Worm (Caenorhabditis elegans): ENCODE data around the gene F18E2.15.
A peak's percentile ranks its signal among the peaks of the same experiment; 100 is the strongest.

Gene F18E2.15

DNA sequence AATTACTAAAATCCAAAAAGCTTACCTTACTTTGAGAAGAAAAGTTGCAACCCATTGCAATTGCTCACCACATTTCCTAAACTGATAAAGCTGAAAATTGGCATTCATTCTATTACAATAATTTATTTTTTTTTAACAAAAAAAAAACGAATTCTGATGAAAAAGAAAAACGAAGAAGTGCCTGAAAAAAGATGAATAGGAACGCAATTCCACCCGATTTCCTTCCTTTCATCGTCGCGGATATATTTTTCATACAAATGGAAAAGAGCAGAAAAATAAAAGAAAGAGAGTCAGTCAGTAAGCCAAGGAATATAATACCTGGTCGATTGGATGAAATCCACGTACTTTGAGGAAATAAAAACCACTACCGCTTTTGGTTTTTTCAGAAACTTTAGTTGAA is 6.0 kb downstream of the F18E2.15 start, which contains the start of gene gpa-13:
TSS of gene gpa-13 (minus strand) at position 101 of the 400 bp plus-strand sequence.
- no peak for TF ChIP-seq vab-7 (GFP tag; IDR thresholded peaks at IDR 0.05)

DNA sequence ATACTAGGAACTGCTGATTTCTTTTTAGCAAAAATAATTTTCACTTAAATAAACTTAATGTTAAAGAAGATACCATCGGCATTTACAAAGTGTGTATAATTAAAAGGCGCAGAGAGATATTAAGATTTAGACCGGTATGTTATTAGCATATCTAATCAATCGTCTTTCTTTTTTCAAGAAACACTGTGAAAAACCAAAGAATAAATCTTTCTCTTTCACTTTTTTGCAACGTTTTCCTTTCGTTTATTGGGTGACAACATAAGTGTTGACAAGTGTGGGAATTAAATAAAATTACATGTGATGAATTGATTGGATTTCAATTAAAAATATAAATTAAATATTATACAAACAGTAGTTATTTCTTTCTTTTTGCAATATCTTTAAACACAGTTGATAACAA is 8.4 kb downstream of the F18E2.15 start, which contains the start of gene C15C8.8:
TSS of gene C15C8.8 (minus strand) at position 101 of the 400 bp plus-strand sequence.
- TF ChIP-seq saeg-2 (GFP tag; IDR thresholded peaks at IDR 0.05) (no peak), zip-2 (tag; optimal IDR thresholded peaks at IDR 0.05) (no peak), zfp-2 (tag; optimal IDR thresholded peaks at IDR 0.05) (no peak), ama-1 (optimal IDR thresholded peaks at IDR 0.05) (no peak), fkh-10 (GFP tag; optimal IDR thresholded peaks at IDR 0.05) (no peak), tra-1 (GFP tag; IDR thresholded peaks at IDR 0.05) (no peak), dve-1 (tag; optimal IDR thresholded peaks at IDR 0.05; ENCODE audit: insufficient read depth) (no peak), zfp-3 (GFP tag; conservative IDR thresholded peaks at IDR 0.05) (no peak), dmd-9 (GFP tag; IDR thresholded peaks at IDR 0.05) (no peak), daf-12 (tag; optimal IDR thresholded peaks at IDR 0.05) (no peak), hlh-30 (tag; optimal IDR thresholded peaks at IDR 0.05; ENCODE audit: insufficient read depth) (no peak), ztf-11 (tag; optimal IDR thresholded peaks at IDR 0.05) (no peak), egl-27 (tag; optimal IDR thresholded peaks at IDR 0.05) (no peak), dmd-6 (GFP tag; IDR thresholded peaks at IDR 0.05) (no peak), F37D6.2 (tag; optimal IDR thresholded peaks at IDR 0.05) (no peak), aha-1 (tag) (no peak), nhr-10 (tag; optimal IDR thresholded peaks at IDR 0.05) (no peak), lin-15B (tag; optimal IDR thresholded peaks at IDR 0.05) (no peak)

ce11 chrV:12751495-12752050 is 9.2 kb downstream of the F18E2.15 start, which contains the start of gene C15C8.6:
Gene C15C8.6 (minus strand): TSS chrV:12751545.
- TF ChIP-seq lin-29 (GFP tag; IDR thresholded peaks at IDR 0.05) (no peak), unc-62 (GFP tag; optimal IDR thresholded peaks at IDR 0.05 in 1 of 2) (peak in 1 of 2 experiments; percentile 50), unc-62 (tag; optimal IDR thresholded peaks at IDR 0.05) (no peak)

DNA sequence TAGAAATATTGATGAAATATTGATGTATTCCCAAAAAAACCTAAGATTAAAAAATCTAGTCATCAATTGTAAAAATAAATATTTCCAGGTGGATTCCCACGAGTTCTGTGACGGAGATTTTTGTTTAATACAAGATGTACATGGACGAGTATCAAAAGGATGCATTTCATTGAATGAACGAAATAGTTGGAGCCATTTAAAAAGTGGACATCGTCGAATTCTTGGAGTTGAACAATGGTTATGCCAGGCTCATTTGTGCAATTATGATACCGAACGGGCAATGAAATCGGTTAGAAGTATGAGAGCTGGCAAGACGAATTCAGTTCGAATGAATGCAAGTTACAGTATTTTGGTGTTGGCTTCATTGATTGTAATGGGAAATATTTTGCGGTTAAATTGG is 11.3 kb downstream of the F18E2.15 start:
- TF ChIP-seq madf-9 (GFP tag; conservative IDR thresholded peaks at IDR 0.05) (no peak), unc-62 (GFP tag; optimal IDR thresholded peaks at IDR 0.05 in 1 of 2) (peak in 1 of 2 experiments; percentile 94), unc-62 (tag; optimal IDR thresholded peaks at IDR 0.05) (no peak)

ce11 chrV:12747856-12748255 is 13.0 kb downstream of the F18E2.15 start, which contains the start of gene C15C8.5:
Gene C15C8.5 (plus strand): TSS chrV:12748007.
- no peak for TF ChIP-seq nhr-77 (tag; optimal IDR thresholded peaks at IDR 0.05)
- no peak for TF ChIP-seq ceh-82 (tag; optimal IDR thresholded peaks at IDR 0.05)
- TF ChIP-seq saeg-2 (GFP tag; IDR thresholded peaks at IDR 0.05): no peak
- TF ChIP-seq fkh-10 (GFP tag; optimal IDR thresholded peaks at IDR 0.05): peak; percentile 97
- peak; percentile 91 for TF ChIP-seq ces-1 (GFP tag; optimal IDR thresholded peaks at IDR 0.05)

- TF ChIP-seq vab-7 (GFP tag; IDR thresholded peaks at IDR 0.05): no peak
- no peak for TF ChIP-seq zip-11 (GFP tag; IDR thresholded peaks at IDR 0.05)
- peak; percentile 54 for TF ChIP-seq nhr-6 (tag; optimal IDR thresholded peaks at IDR 0.05)
- TF ChIP-seq lin-38 (GFP tag; IDR thresholded peaks at IDR 0.05): no peak; the same call in 1 of the 2 replicates
- no peak for TF ChIP-seq daf-12 (tag; optimal IDR thresholded peaks at IDR 0.05)
- TF ChIP-seq dpl-1 (GFP tag; optimal IDR thresholded peaks at IDR 0.05): peak; percentile 17
- TF ChIP-seq F44E2.7 (GFP tag; IDR thresholded peaks at IDR 0.05): no peak
- TF ChIP-seq gei-8 (GFP tag; optimal IDR thresholded peaks at IDR 0.05): no peak
- no peak for TF ChIP-seq T26A8.4 (GFP tag; IDR thresholded peaks at IDR 0.05)
Measured at ce11 chrV:12747431-12747830, 13.4 kb downstream of the F18E2.15 start, which contains the start of gene C15C8.4. Gene C15C8.4 (minus strand): TSS chrV:12747463.
